Fruit fly (Drosophila melanogaster): ENCODE measurements around the gene wdb.
A peak's percentile ranks its signal among the peaks of the same experiment; 100 is the strongest.

Gene wdb

DNA sequence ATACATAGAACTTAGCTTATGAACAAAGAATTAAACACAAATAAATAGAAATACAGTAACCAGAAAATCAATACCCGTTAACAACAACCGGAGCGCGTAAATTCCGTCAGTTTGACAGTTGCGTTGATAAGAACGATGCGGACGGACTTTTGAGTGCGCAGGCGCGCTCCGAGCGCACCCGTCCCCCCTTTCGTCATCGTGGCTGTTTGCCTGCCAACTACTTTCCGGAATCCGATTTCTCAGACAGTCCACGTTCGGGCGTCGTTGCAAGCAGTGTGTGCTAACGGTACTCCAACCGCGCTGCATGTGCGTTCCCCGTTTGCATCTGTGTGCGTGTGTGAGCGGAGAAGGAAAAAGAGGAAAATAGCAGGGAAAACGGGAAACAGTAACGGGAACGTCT is 26.0 kb upstream of the wdb start:
- no peak for TF ChIP-seq psq (GFP tag; optimal IDR thresholded peaks at IDR 0.05)
- TF ChIP-seq foxo (GFP tag; optimal IDR thresholded peaks at IDR 0.05) = no peak
- TF ChIP-seq br (GFP tag; optimal IDR thresholded peaks at IDR 0.05) = no peak
- no peak for TF ChIP-seq usp (GFP tag; optimal IDR thresholded peaks at IDR 0.05)
- no peak for TF ChIP-seq jim (GFP tag; optimal IDR thresholded peaks at IDR 0.05)
- no peak for TF ChIP-seq Hnf4 (GFP tag; optimal IDR thresholded peaks at IDR 0.05)
- TF ChIP-seq sv (GFP tag; optimal IDR thresholded peaks at IDR 0.05) = no peak
- no peak for TF ChIP-seq woc (GFP tag; optimal IDR thresholded peaks at IDR 0.05)
- TF ChIP-seq GATAd (GFP tag; optimal IDR thresholded peaks at IDR 0.05) = no peak
- TF ChIP-seq Rel (GFP tag; optimal IDR thresholded peaks at IDR 0.05) = no peak
- no peak for TF ChIP-seq Rel (tag; optimal IDR thresholded peaks at IDR 0.05)
- no peak for TF ChIP-seq Hr78 (GFP tag; optimal IDR thresholded peaks at IDR 0.05)

DNA sequence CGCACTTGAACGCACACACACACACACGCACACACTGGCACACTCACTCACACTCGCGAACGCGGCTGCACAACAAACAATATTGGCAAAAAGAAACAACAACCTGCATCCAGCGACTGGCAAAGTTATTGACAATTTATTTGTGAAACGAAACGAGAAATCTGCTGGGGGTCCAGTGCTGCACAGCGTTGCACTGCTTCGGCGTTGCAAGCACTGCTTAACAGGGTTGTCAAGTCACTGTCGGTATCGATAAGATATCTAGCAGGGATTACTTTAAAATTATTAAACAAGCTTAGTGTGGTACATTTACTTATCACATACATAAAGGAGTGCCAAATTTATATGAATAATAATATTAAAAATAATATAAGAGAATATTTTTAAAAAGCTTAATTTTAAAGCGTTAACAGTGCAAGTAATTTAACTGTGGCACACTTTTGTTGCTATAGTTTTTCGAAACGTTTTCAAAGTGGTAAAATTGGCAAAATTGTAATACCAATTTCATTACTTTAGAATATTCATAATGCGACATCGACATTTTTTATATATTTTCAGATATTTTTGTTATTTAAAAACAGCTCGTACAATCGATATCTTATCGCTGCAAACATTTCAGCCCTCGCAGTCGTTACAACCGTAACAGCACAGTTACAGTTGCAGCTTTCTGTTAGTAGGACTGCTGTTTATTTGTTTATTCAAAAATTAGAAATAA is 25.3 kb upstream of the wdb start, which contains the start of the genes dsd and Tusp:
TSS of gene dsd (minus strand) at position 179 of the 712 bp plus-strand sequence.
TSS of gene Tusp (plus strand) at position 662 of the 712 bp plus-strand sequence.
- TF ChIP-seq Hnf4 (GFP tag; optimal IDR thresholded peaks at IDR 0.05) = peak; percentile 90
- peak; percentile 12 for TF ChIP-seq dsf (GFP tag; optimal IDR thresholded peaks at IDR 0.05; ENCODE audit: borderline replicate concordance)
- TF ChIP-seq rgr (GFP tag; optimal IDR thresholded peaks at IDR 0.05) = peak; percentile 82
- TF ChIP-seq dl (GFP tag; optimal IDR thresholded peaks at IDR 0.05; ENCODE audit: insufficient read depth in 1 of 2, partially characterized antibody in 2 of 2) = no peak
- peak; percentile 60 for TF ChIP-seq Sp1 (GFP tag; optimal IDR thresholded peaks at IDR 0.05)
- no peak for TF ChIP-seq sage (GFP tag; optimal IDR thresholded peaks at IDR 0.05)
- TF ChIP-seq h (GFP tag; optimal IDR thresholded peaks at IDR 0.05) = peak; percentile 79
- no peak for TF ChIP-seq Dfd (GFP tag; optimal IDR thresholded peaks at IDR 0.05)
- TF ChIP-seq Myc (optimal IDR thresholded peaks at IDR 0.05) = no peak
- no peak for TF ChIP-seq usp (GFP tag; optimal IDR thresholded peaks at IDR 0.05)
- peak; percentile 46 for TF ChIP-seq Jra (GFP tag; optimal IDR thresholded peaks at IDR 0.05)
- peak; percentile 68 for TF ChIP-seq GATAd (GFP tag; optimal IDR thresholded peaks at IDR 0.05)
- TF ChIP-seq ey (GFP tag; optimal IDR thresholded peaks at IDR 0.05) = peak; percentile 58
- TF ChIP-seq OdsH (GFP tag; optimal IDR thresholded peaks at IDR 0.05) = peak; percentile 57
- TF ChIP-seq Dif (GFP tag; optimal IDR thresholded peaks at IDR 0.05; ENCODE audit: partially characterized antibody) = no peak
- TF ChIP-seq CrebA (GFP tag; optimal IDR thresholded peaks at IDR 0.05; ENCODE audit: borderline replicate concordance) = peak; percentile 2
- peak; percentile 72 for TF ChIP-seq fru (GFP tag; optimal IDR thresholded peaks at IDR 0.05)
- TF ChIP-seq N (GFP tag; optimal IDR thresholded peaks at IDR 0.05) = no peak
- TF ChIP-seq br (GFP tag; optimal IDR thresholded peaks at IDR 0.05) = peak; percentile 73
- TF ChIP-seq Hr83 (GFP tag; optimal IDR thresholded peaks at IDR 0.05; ENCODE audit: poor library complexity, severe bottlenecking) = peak; percentile 94
- TF ChIP-seq brk (GFP tag; optimal IDR thresholded peaks at IDR 0.05) = peak; percentile 55
- peak; percentile 71 for TF ChIP-seq psq (GFP tag; optimal IDR thresholded peaks at IDR 0.05)
- TF ChIP-seq CG9705 (GFP tag; optimal IDR thresholded peaks at IDR 0.05) = peak; percentile 60
- TF ChIP-seq Rel (GFP tag; optimal IDR thresholded peaks at IDR 0.05) = no peak
- peak; percentile 71 for TF ChIP-seq Rel (tag; optimal IDR thresholded peaks at IDR 0.05)
- no peak for TF ChIP-seq Abd-B (GFP tag; optimal IDR thresholded peaks at IDR 0.05)
- TF ChIP-seq lola (GFP tag; optimal IDR thresholded peaks at IDR 0.05) = no peak
- peak; percentile 82 for TF ChIP-seq sv (GFP tag; optimal IDR thresholded peaks at IDR 0.05)
- peak; percentile 27 for TF ChIP-seq Mio (GFP tag; optimal IDR thresholded peaks at IDR 0.05)
- TF ChIP-seq CG32264 (GFP tag; optimal IDR thresholded peaks at IDR 0.05) = no peak
- TF ChIP-seq HLH106 (tag; optimal IDR thresholded peaks at IDR 0.05) = peak; percentile 75
- TF ChIP-seq pan (optimal IDR thresholded peaks at IDR 0.05) = no peak
- peak in 1 of 2 experiments; percentile 85 for TF ChIP-seq foxo (GFP tag; optimal IDR thresholded peaks at IDR 0.05)
- TF ChIP-seq Vsx2 (GFP tag; optimal IDR thresholded peaks at IDR 0.05; ENCODE audit: partially characterized antibody) = no peak
- TF ChIP-seq woc (GFP tag; optimal IDR thresholded peaks at IDR 0.05) = peak; percentile 67
- peak; percentile 79 for TF ChIP-seq jim (GFP tag; optimal IDR thresholded peaks at IDR 0.05)
- peak; percentile 66 for TF ChIP-seq dmrt93B (GFP tag; optimal IDR thresholded peaks at IDR 0.05)
- TF ChIP-seq Hr78 (GFP tag; optimal IDR thresholded peaks at IDR 0.05) = no peak
- no peak for TF ChIP-seq tai (GFP tag; optimal IDR thresholded peaks at IDR 0.05)
